Worm (Caenorhabditis elegans): Measurements from ENCODE around the gene trd-1.

Gene trd-1

ce11 chrIII:7370569-7370968 is 15.5 kb upstream of the trd-1 start:
- TF ChIP-seq nhr-28 (tag; optimal IDR thresholded peaks at IDR 0.05) (no peak), egl-27 (tag; optimal IDR thresholded peaks at IDR 0.05) (no peak), unc-62 (GFP tag; optimal IDR thresholded peaks at IDR 0.05 in 1 of 2) (peak in 1 of 2 experiments; percentile 98), unc-62 (tag; optimal IDR thresholded peaks at IDR 0.05) (no peak)

DNA sequence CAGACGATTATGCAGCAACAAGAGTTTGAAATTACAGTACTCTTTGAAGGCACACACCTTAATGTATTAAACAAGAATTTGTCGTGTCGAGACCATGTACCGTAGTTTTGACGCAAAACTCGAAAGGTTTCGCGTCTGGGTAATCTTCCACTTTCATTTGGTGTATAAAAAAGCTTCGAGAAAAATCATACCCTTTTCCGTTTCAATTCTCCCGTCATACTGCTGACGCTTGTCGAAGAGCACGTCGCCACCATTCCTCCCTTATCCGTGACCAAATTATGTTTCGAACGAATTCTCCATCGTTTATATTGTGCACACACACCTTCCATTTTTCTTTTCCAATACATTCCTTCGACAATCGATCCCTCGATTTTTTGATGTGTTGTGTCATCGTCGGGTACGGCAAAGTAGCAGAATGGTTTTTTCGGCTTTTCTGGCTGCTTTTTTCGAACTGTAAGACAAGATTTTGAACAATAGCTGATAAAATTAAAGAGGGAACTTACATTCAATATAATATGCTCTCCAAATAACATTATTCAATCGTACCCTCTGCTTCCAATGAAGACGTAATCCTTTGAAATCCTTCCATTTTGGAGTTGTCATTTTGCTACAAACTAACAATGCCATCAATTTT is 12.1 kb upstream of the trd-1 start:
- TF ChIP-seq ctbp-1 (GFP tag; IDR thresholded peaks at IDR 0.05) (0 out of 2 replicates have a peak, but pooled peaks have one; percentile 19), Y5F2A.4 (GFP tag; optimal IDR thresholded peaks at IDR 0.05) (no peak), daf-12 (tag; optimal IDR thresholded peaks at IDR 0.05) (no peak), egl-43 (GFP tag; IDR thresholded peaks at IDR 0.05) (0 out of 2 replicates have a peak, but pooled peaks have one; percentile 22), nhr-42 (GFP tag; IDR thresholded peaks at IDR 0.05) (0 out of 2 replicates have a peak, but pooled peaks have one; percentile 37), zip-2 (tag; optimal IDR thresholded peaks at IDR 0.05) (no peak), T26A8.4 (GFP tag; IDR thresholded peaks at IDR 0.05) (peak; percentile 90), arid-1 (GFP tag; conservative IDR thresholded peaks at IDR 0.05) (0 out of 2 replicates have a peak, but pooled peaks have one; percentile 14)

DNA sequence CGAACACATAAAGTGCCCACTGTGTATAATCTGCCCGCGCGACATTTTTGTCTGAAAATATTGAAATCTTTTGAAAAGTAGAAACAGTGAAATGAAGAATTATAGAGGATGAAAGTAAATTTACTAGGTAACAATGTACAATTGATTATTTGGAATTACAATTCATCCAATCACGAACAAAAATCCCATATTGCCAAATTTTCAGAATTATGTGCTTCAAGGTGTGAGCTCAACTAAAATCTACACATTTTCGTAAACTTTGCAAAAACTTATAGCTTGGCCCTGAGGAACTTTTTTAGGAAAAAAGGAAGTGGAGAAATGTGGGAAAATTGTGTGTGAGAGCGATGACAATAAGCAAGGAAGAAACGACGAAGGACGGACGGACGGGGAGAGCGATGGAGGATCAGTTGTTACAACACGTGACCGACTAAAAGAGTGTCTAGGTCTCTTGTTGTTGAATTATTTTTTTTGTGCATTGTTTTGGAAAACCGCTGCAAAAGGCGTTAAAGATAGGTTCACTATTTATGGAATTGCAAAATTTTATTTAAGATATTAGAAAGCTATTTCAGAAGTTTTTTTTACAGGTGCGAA is 11.3 kb upstream of the trd-1 start, which contains the start of gene mml-1:
mml-1 (minus strand) TSS at position 51 of the 591 bp plus-strand sequence.
- no peak for TF ChIP-seq mes-2 (tag; optimal IDR thresholded peaks at IDR 0.05; ENCODE audit: poor library complexity, severe bottlenecking)
- no peak for TF ChIP-seq daf-8 (GFP tag; IDR thresholded peaks at IDR 0.05)
- TF ChIP-seq daf-16 (GFP tag; optimal IDR thresholded peaks at IDR 0.05), result no peak
- TF ChIP-seq daf-16 (tag; optimal IDR thresholded peaks at IDR 0.05), result peak; percentile 3
- TF ChIP-seq lim-7 (GFP tag; IDR thresholded peaks at IDR 0.05), result no peak
- no peak for TF ChIP-seq F44E2.7 (GFP tag; IDR thresholded peaks at IDR 0.05)
- peak in 1 of 2 experiments; percentile 15 for TF ChIP-seq lsy-2 (tag; optimal IDR thresholded peaks at IDR 0.05)
- TF ChIP-seq mep-1 (tag; optimal IDR thresholded peaks at IDR 0.05), result peak; percentile 9
- peak in 1 of 2 experiments; percentile 24 for TF ChIP-seq unc-62 (GFP tag; optimal IDR thresholded peaks at IDR 0.05 in 1 of 2)
- no peak for TF ChIP-seq unc-62 (tag; optimal IDR thresholded peaks at IDR 0.05)
- peak; percentile 37 for TF ChIP-seq hlh-11 (tag; optimal IDR thresholded peaks at IDR 0.05)
- TF ChIP-seq ctbp-1 (GFP tag; IDR thresholded peaks at IDR 0.05), result no peak
- TF ChIP-seq ztf-11 (tag; optimal IDR thresholded peaks at IDR 0.05), result no peak
- TF ChIP-seq vab-7 (GFP tag; IDR thresholded peaks at IDR 0.05), result no peak
- peak; percentile 12; the same call in 1 of the 2 replicates for TF ChIP-seq dmd-6 (GFP tag; IDR thresholded peaks at IDR 0.05)
- no peak for TF ChIP-seq dpl-1 (GFP tag; optimal IDR thresholded peaks at IDR 0.05)
- 0 out of 2 replicates have a peak, but pooled peaks have one; percentile 11 for TF ChIP-seq lin-38 (GFP tag; IDR thresholded peaks at IDR 0.05)
- peak; percentile 20; the same call in 1 of the 2 replicates for TF ChIP-seq T26A8.4 (GFP tag; IDR thresholded peaks at IDR 0.05)
- no peak for TF ChIP-seq pqm-1 (tag; optimal IDR thresholded peaks at IDR 0.05)
- TF ChIP-seq hlh-30 (tag; optimal IDR thresholded peaks at IDR 0.05; ENCODE audit: insufficient read depth), result peak; percentile 87
- TF ChIP-seq lin-29 (GFP tag; IDR thresholded peaks at IDR 0.05), result no peak
- TF ChIP-seq zfp-3 (GFP tag; conservative IDR thresholded peaks at IDR 0.05), result 0 out of 2 replicates have a peak, but pooled peaks have one; percentile 11
- no peak for TF ChIP-seq lin-39 (tag; optimal IDR thresholded peaks at IDR 0.05)
- no peak for TF ChIP-seq ZK337.2 (GFP tag; IDR thresholded peaks at IDR 0.05)
- TF ChIP-seq F49E8.2 (tag; optimal IDR thresholded peaks at IDR 0.05; ENCODE audit: borderline replicate concordance), result no peak

DNA sequence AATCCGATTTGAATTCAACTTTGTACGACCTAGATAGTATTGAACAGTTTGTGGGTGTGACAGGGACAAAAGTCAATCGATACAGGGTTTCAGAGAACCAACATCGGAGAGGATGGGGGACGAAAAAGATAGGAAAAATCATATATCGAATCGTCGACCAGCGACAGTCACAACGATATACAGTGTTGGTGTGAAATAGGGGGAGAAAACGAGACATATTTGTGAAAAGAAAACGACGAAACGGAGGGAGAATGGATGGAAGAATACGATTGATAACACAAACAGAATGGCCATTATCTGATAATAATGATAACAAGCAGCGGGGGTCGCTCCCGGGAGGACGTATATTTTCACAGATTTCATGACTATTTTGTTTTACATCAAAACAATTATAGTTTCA is 10.6 kb upstream of the trd-1 start:
- TF ChIP-seq hlh-30 (tag; optimal IDR thresholded peaks at IDR 0.05; ENCODE audit: insufficient read depth) (peak; percentile 13), ces-1 (GFP tag; optimal IDR thresholded peaks at IDR 0.05) (no peak), tra-1 (GFP tag; IDR thresholded peaks at IDR 0.05) (no peak), nhr-41 (GFP tag; IDR thresholded peaks at IDR 0.05) (no peak), F37D6.2 (tag; optimal IDR thresholded peaks at IDR 0.05) (no peak), mdt-29 (GFP tag; IDR thresholded peaks at IDR 0.05) (no peak), nhr-6 (tag; optimal IDR thresholded peaks at IDR 0.05) (no peak), saeg-2 (GFP tag; IDR thresholded peaks at IDR 0.05) (no peak), lin-38 (GFP tag; IDR thresholded peaks at IDR 0.05) (no peak), daf-12 (tag; optimal IDR thresholded peaks at IDR 0.05) (no peak), Y105C5A.15 (GFP tag; IDR thresholded peaks at IDR 0.05) (no peak), ama-1 (optimal IDR thresholded peaks at IDR 0.05) (peak; percentile 3), vab-7 (GFP tag; IDR thresholded peaks at IDR 0.05) (0 out of 2 replicates have a peak, but pooled peaks have one; percentile 20), pqm-1 (tag; optimal IDR thresholded peaks at IDR 0.05) (peak; percentile 80), gei-8 (GFP tag; optimal IDR thresholded peaks at IDR 0.05) (no peak), madf-5 (GFP tag; IDR thresholded peaks at IDR 0.05) (no peak), unc-130 (GFP tag; optimal IDR thresholded peaks at IDR 0.05) (no peak)

All from whole organism, L4 larva.